Fruit fly (Drosophila melanogaster) whole organism, embryonic: ENCODE results near the gene slmb.
A peak's percentile ranks its signal among the peaks of the same experiment; 100 is the strongest.

Source experiments
- Blimp-1 ChIP-seq: fragments of 200-800 bp; sonication (Bioruptor generic); optimal IDR thresholded peaks from 3 replicates; lab custom pipeline; 2018; ENCODE audit warnings: missing biosample characterization, missing genetic modification characterization, mild to moderate bottlenecking, moderate library complexity, missing genetic modification reagents
- CG10366 ChIP-seq: fragments of 200-800 bp; sonication (Bioruptor generic); IDR thresholded peaks from 2 replicates; pipeline ENCODE4 v1.3.6; 2022; ENCODE audit warnings: missing biosample characterization, missing genetic modification characterization
- CG1233 ChIP-seq: fragments of 200-800 bp; sonication (Bioruptor generic); optimal IDR thresholded peaks from 4 replicates; lab custom pipeline; 2018; ENCODE audit warnings: missing biosample characterization, mild to moderate bottlenecking, missing genetic modification characterization
- CG13123 ChIP-seq: fragments of 200-800 bp; sonication (Bioruptor generic); optimal IDR thresholded peaks from 2 replicates; lab custom pipeline; 2016; ENCODE audit warnings: missing biosample characterization, missing genetic modification characterization
- CG13624 ChIP-seq: fragments of 200-800 bp; sonication (Bioruptor generic); optimal IDR thresholded peaks from 2 replicates; lab custom pipeline; 2016; ENCODE audit warnings: missing biosample characterization, missing genetic modification characterization
- CG14014 ChIP-seq: fragments of 200-800 bp; sonication (Bioruptor generic); IDR thresholded peaks from 2 replicates; pipeline ENCODE4 v1.3.6; 2022; ENCODE audit warnings: missing biosample characterization, missing genetic modification characterization
- CG15514 ChIP-seq: fragments of 200-800 bp; sonication (Bioruptor generic); optimal IDR thresholded peaks from 3 replicates; lab custom pipeline; 2017; ENCODE audit warnings: missing biosample characterization, missing genetic modification characterization, mild to moderate bottlenecking, moderate library complexity, missing genetic modification reagents
- CG17328 ChIP-seq: fragments of 200-800 bp; sonication (Bioruptor generic); IDR thresholded peaks from 2 replicates; pipeline ENCODE4 v1.3.6; 2022; ENCODE audit warnings: missing biosample characterization, missing genetic modification characterization
- CG30020 ChIP-seq: fragments of 200-800 bp; optimal IDR thresholded peaks from 2 replicates; lab custom pipeline; 2019; ENCODE audit warnings: missing biosample characterization, mild to moderate bottlenecking, missing genetic modification characterization, moderate library complexity
- CG3407 ChIP-seq: fragments of 200-800 bp; sonication (Bioruptor generic); optimal IDR thresholded peaks from 2 replicates; lab custom pipeline; 2018; ENCODE audit warnings: missing biosample characterization, mild to moderate bottlenecking, missing genetic modification characterization
- CG34224 ChIP-seq: fragments of 200-800 bp; sonication (Bioruptor generic); IDR thresholded peaks from 3 replicates; pipeline ENCODE4 v1.3.6; 2022; ENCODE audit warnings: missing biosample characterization, missing genetic modification characterization; ENCODE audit not compliant: partially characterized antibody
- CG4820 ChIP-seq: fragments of 200-800 bp; sonication (Bioruptor generic); optimal IDR thresholded peaks from 3 replicates; lab custom pipeline; 2016; ENCODE audit warnings: missing biosample characterization, missing genetic modification characterization
- CG6254 ChIP-seq: fragments of 200-800 bp; sonication (Bioruptor generic); optimal IDR thresholded peaks from 3 replicates; lab custom pipeline; 2017; ENCODE audit warnings: mild to moderate bottlenecking, missing biosample characterization, missing genetic modification reagents, missing genetic modification characterization
- CG6813 ChIP-seq: fragments of 200-800 bp; sonication (Bioruptor generic); optimal IDR thresholded peaks from 2 replicates; lab custom pipeline; 2017; ENCODE audit warnings: missing biosample characterization, missing genetic modification characterization, mild to moderate bottlenecking, moderate library complexity, missing genetic modification reagents
- CG9932 ChIP-seq: fragments of 200-800 bp; sonication (Bioruptor generic); IDR thresholded peaks from 2 replicates; pipeline ENCODE4 v1.3.6; 2022; ENCODE audit warnings: missing biosample characterization, missing genetic modification characterization
- CHES-1-like ChIP-seq: fragments of 200-800 bp; sonication (Bioruptor generic); optimal IDR thresholded peaks from 2 replicates; lab custom pipeline; 2016; ENCODE audit warnings: missing biosample characterization, missing genetic modification characterization
- CkIIα-i1 ChIP-seq: fragments of 200-800 bp; sonication (Bioruptor generic); IDR thresholded peaks from 2 replicates; pipeline ENCODE4 v1.3.6; 2022; ENCODE audit warnings: missing biosample characterization, missing genetic modification characterization
- Drgx ChIP-seq: fragments of 200-800 bp; sonication (Bioruptor generic); IDR thresholded peaks from 2 replicates; pipeline ENCODE4 v1.3.6; 2022; ENCODE audit warnings: missing biosample characterization, missing genetic modification characterization
- Elba2 ChIP-seq: fragments of 200-800 bp; sonication (Bioruptor generic); optimal IDR thresholded peaks from 3 replicates; lab custom pipeline; 2016; ENCODE audit warnings: missing biosample characterization, missing genetic modification characterization
- HLH3B ChIP-seq: fragments of 200-800 bp; sonication (Bioruptor generic); IDR thresholded peaks from 2 replicates; pipeline ENCODE4 v1.3.6; 2022; ENCODE audit warnings: missing biosample characterization, missing genetic modification characterization
- Lim3 ChIP-seq: fragments of 200-800 bp; sonication (Bioruptor generic); IDR thresholded peaks from 2 replicates; pipeline ENCODE4 v1.3.6; 2022; ENCODE audit warnings: missing biosample characterization, missing genetic modification characterization
- Sox100B ChIP-seq: fragments of 200-800 bp; sonication (Bioruptor generic); optimal IDR thresholded peaks from 3 replicates; lab custom pipeline; 2018; ENCODE audit warnings: missing biosample characterization, mild to moderate bottlenecking, missing genetic modification characterization
- Trl ChIP-seq, 3 experiments: fragments of >200 bp in 2 of 3; fragments of 200-800 bp in 1 of 3; sonication (Bioruptor generic) in 1 of 3; optimal IDR thresholded peaks; 2 replicates in 1 of 3; 3 replicates in 2 of 3; lab custom pipeline; 2016 to 2017; ENCODE audit warnings: missing biosample characterization in 1 of 3, missing genetic modification characterization in 1 of 3
- Xbp1 ChIP-seq: fragments of 200-800 bp; sonication (Bioruptor generic); optimal IDR thresholded peaks from 3 replicates; lab custom pipeline; 2016; ENCODE audit warnings: missing biosample characterization, mild to moderate bottlenecking, missing genetic modification characterization
- ara ChIP-seq: fragments of 200-800 bp; sonication (Bioruptor generic); IDR thresholded peaks from 2 replicates; pipeline ENCODE4 v1.3.6; 2022; ENCODE audit warnings: missing biosample characterization, missing genetic modification characterization
- cato ChIP-seq: fragments of 200-800 bp; sonication (Bioruptor generic); optimal IDR thresholded peaks from 2 replicates; lab custom pipeline; 2016; ENCODE audit warnings: missing biosample characterization, missing genetic modification characterization, borderline replicate concordance
- chinmo ChIP-seq: fragments of 200-800 bp; sonication (Bioruptor generic); IDR thresholded peaks from 4 replicates; pipeline ENCODE4 v1.3.6; 2022; ENCODE audit warnings: missing biosample characterization, missing genetic modification characterization; ENCODE audit not compliant: partially characterized antibody
- crc ChIP-seq: fragments of 200-800 bp; sonication (Bioruptor generic); optimal IDR thresholded peaks from 2 replicates; lab custom pipeline; 2016; ENCODE audit warnings: missing biosample characterization, missing genetic modification characterization
- cwo ChIP-seq: fragments of 200-800 bp; sonication (Bioruptor generic); optimal IDR thresholded peaks from 3 replicates; lab custom pipeline; 2017; ENCODE audit warnings: missing biosample characterization, missing genetic modification characterization, mild to moderate bottlenecking, moderate library complexity, missing genetic modification reagents
- dysf ChIP-seq: fragments of 200-800 bp; sonication (Bioruptor generic); IDR thresholded peaks from 3 replicates; pipeline ENCODE4 v1.3.6; 2022; ENCODE audit warnings: missing biosample characterization, missing genetic modification characterization
- eve ChIP-seq, 2 experiments: fragments of >200 bp; optimal IDR thresholded peaks; 2 replicates each; lab custom pipeline; 2017; ENCODE audit warnings: missing biosample characterization in 2 of 2, missing genetic modification characterization in 2 of 2
- grau ChIP-seq: fragments of 200-800 bp; optimal IDR thresholded peaks from 3 replicates; lab custom pipeline; 2019; ENCODE audit warnings: missing biosample characterization, mild to moderate bottlenecking, missing genetic modification characterization, moderate library complexity
- hth ChIP-seq: fragments of >200 bp; optimal IDR thresholded peaks from 2 replicates; lab custom pipeline; 2017; ENCODE audit warnings: inconsistent platforms
- ind ChIP-seq: fragments of 200-800 bp; sonication (Bioruptor generic); optimal IDR thresholded peaks from 3 replicates; lab custom pipeline; 2016; ENCODE audit warnings: missing biosample characterization, missing genetic modification characterization
- insv ChIP-seq, 2 experiments: fragments of 200-800 bp; sonication (Bioruptor generic); optimal IDR thresholded peaks; 3 replicates each; lab custom pipeline; 2016 to 2018; ENCODE audit warnings: missing biosample characterization in 2 of 2, missing genetic modification characterization in 2 of 2
- klu ChIP-seq: fragments of 200-800 bp; sonication (Bioruptor generic); IDR thresholded peaks from 2 replicates; pipeline ENCODE4 v1.3.6; 2022; ENCODE audit warnings: missing biosample characterization, missing genetic modification characterization
- lmd ChIP-seq: fragments of 200-800 bp; sonication (Bioruptor generic); IDR thresholded peaks from 2 replicates; pipeline ENCODE4 v1.3.6; 2022; ENCODE audit warnings: missing biosample characterization, missing genetic modification characterization
- pfk ChIP-seq: fragments of 200-800 bp; sonication (Bioruptor generic); optimal IDR thresholded peaks from 2 replicates; lab custom pipeline; 2018; ENCODE audit warnings: missing biosample characterization, mild to moderate bottlenecking, missing genetic modification characterization, moderate library complexity
- pnt ChIP-seq: fragments of 200-800 bp; sonication (Bioruptor generic); optimal IDR thresholded peaks from 3 replicates; lab custom pipeline; 2016; ENCODE audit warnings: missing biosample characterization, missing genetic modification characterization
- z ChIP-seq: fragments of 200-800 bp; sonication (Bioruptor generic); IDR thresholded peaks from 3 replicates; pipeline ENCODE4 v1.3.6; 2022; ENCODE audit warnings: missing biosample characterization, missing genetic modification characterization
- zen ChIP-seq: fragments of 200-800 bp; sonication (Bioruptor generic); optimal IDR thresholded peaks from 3 replicates; lab custom pipeline; 2018; ENCODE audit warnings: missing biosample characterization, mild to moderate bottlenecking, missing genetic modification characterization, moderate library complexity

The slmb gene

DNA sequence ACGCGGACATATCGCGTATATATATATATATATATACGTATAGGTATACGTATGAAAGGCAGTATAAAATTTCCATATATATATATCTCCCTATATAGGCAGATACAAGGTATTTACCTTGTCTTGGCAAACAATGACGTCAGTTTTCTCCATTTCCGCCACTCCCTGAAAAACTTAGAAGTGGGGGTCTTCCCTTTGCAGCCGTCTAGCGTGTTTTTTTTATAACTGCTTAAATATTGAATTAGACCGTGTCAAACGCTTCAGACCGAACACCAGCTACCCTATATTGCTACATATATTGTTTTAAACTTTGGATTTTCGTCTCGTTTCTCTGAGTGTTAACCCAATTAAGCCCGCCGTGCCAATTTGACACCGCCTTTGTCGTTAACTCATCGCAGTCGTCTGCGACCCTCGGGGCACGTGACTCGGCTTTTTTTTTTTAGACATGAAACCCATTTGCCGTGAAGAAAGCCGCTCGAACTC is 49.4 kb upstream of the slmb start (continued):
- no peak for TF ChIP-seq CG13123
- peak; percentile 35 for TF ChIP-seq Sox100B (GFP tag; lab: Kevin White, UChicago)
- TF ChIP-seq CG6813 (GFP tag; lab: Kevin White, UChicago): peak; percentile 10
- TF ChIP-seq dysf (GFP tag; lab: Robert Waterston, UW): peak; percentile 51; the same call in 2 of the 3 replicates
- no peak for TF ChIP-seq cato (GFP tag; lab: Kevin White, UChicago)
- TF ChIP-seq zen (tag; lab: Kevin White, UChicago): no peak
- peak; percentile 37 for TF ChIP-seq lmd (GFP tag; lab: Robert Waterston, UW)
- 0 out of 2 replicates have a peak, but pooled peaks have one; percentile 18 for TF ChIP-seq ara
- no peak; the same call in 1 of the 2 replicates for TF ChIP-seq CG10366 (GFP tag; lab: Robert Waterston, UW)
- TF ChIP-seq Elba2 (GFP tag; lab: Kevin White, UChicago): no peak
- TF ChIP-seq pnt (GFP tag; lab: Kevin White, UChicago): no peak
- no peak for TF ChIP-seq CG4820 (GFP tag; lab: Kevin White, UChicago)
- no peak for TF ChIP-seq klu (GFP tag; lab: Robert Waterston, UW)
- no peak for TF ChIP-seq Trl (optimal IDR thresholded peaks at IDR 0.05; lab: Kevin White, UChicago)
- no peak for TF ChIP-seq Trl (GFP tag; optimal IDR thresholded peaks at IDR 0.05; lab: Kevin White, UChicago)
- TF ChIP-seq CkIIα-i1 (GFP tag; lab: Robert Waterston, UW): no peak
- peak; percentile 32; the same call in 1 of the 2 replicates for TF ChIP-seq CG17328 (GFP tag; lab: Robert Waterston, UW)
- no peak for TF ChIP-seq eve (GFP tag; optimal IDR thresholded peaks at IDR 0.05; lab: Kevin White, UChicago)
- no peak for TF ChIP-seq CG30020 (tag; lab: Kevin White, UChicago)
- peak; percentile 13 for TF ChIP-seq Xbp1 (GFP tag; lab: Kevin White, UChicago)

DNA sequence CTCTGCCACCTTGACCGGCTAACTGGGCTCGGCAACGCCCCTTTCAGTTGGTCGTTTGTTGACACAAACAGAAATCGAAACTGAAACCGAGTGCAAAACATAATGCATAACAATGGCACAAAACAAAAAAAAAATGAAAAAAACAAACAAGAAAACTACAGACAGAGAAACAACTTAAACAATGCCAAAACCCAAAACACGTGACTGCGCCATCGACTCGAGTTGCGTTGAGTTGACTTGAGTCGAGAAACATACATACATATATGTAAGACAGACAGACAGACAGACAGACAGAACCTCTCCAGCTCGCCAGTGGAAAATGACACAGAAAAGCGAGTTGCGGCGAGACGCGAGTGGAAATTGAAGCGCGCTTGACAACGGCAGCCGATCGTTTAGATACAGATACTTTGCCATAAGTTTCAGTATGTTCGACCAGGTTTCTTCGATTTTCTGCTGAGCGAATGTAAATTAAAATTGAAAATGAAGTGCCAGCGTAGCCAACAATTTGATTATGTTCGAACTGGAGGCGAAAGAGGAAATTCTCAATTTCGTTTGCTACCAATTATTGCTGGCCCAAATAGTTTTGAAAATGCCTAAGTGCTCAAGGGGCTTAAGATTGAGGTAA is 42.4 kb upstream of the slmb start:
- 0 out of 3 replicates have a peak, but pooled peaks have one; percentile 43 for TF ChIP-seq z (GFP tag; lab: Robert Waterston, UW)
- no peak for TF ChIP-seq CHES-1-like (GFP tag; lab: Kevin White, UChicago)
- no peak for TF ChIP-seq HLH3B
- TF ChIP-seq CG14014 (GFP tag; lab: Robert Waterston, UW): 0 out of 2 replicates have a peak, but pooled peaks have one; percentile 6
- no peak for TF ChIP-seq CG3407
- TF ChIP-seq CG6254 (GFP tag; lab: Kevin White, UChicago): no peak
- TF ChIP-seq hth (lab: Kevin White, UChicago): no peak
- no peak for TF ChIP-seq CG1233 (GFP tag; lab: Kevin White, UChicago)
- no peak for TF ChIP-seq grau (tag; lab: Kevin White, UChicago)
- TF ChIP-seq pfk: no peak
- TF ChIP-seq crc (GFP tag; lab: Kevin White, UChicago): no peak
- TF ChIP-seq insv (GFP tag; optimal IDR thresholded peaks at IDR 0.05; lab: Kevin White, UChicago): no peak
- no peak for TF ChIP-seq Lim3 (GFP tag; lab: Robert Waterston, UW)
- 0 out of 3 replicates have a peak, but pooled peaks have one; percentile 13 for TF ChIP-seq CG34224 (GFP tag; lab: Robert Waterston, UW)
- TF ChIP-seq CG9932 (GFP tag; lab: Robert Waterston, UW): 0 out of 2 replicates have a peak, but pooled peaks have one; percentile 12
- TF ChIP-seq CG13624 (GFP tag; lab: Kevin White, UChicago): no peak
- peak; percentile 47; the same call in 1 of the 2 replicates for TF ChIP-seq Drgx (GFP tag; lab: Robert Waterston, UW)
- TF ChIP-seq cwo: peak; percentile 85
- peak; percentile 32 for TF ChIP-seq Blimp-1 (GFP tag; lab: Kevin White, UChicago)
- TF ChIP-seq CG15514 (GFP tag; lab: Kevin White, UChicago): no peak
- TF ChIP-seq ind (GFP tag; lab: Kevin White, UChicago): no peak
- TF ChIP-seq chinmo: peak; percentile 86; the same call in 3 of the 4 replicates
- TF ChIP-seq, all 482 proteins: peak for 8
